Worm (Caenorhabditis elegans): ENCODE results near the gene galt-1.

galt-1 gene

ce11 chrV:5921761-5922160, 8.9 kb upstream of the galt-1 start:
- TF ChIP-seq ama-1 (optimal IDR thresholded peaks at IDR 0.05) (no peak), ztf-4 (tag; optimal IDR thresholded peaks at IDR 0.05) (no peak), nhr-12 (tag; optimal IDR thresholded peaks at IDR 0.05) (no peak), nhr-11 (tag; optimal IDR thresholded peaks at IDR 0.05) (peak; percentile 6), nhr-23 (tag; optimal IDR thresholded peaks at IDR 0.05) (no peak)

- TF ChIP-seq fkh-2 (tag; optimal IDR thresholded peaks at IDR 0.05) (no peak), egl-27 (tag; optimal IDR thresholded peaks at IDR 0.05) (no peak), snpc-4 (tag; optimal IDR thresholded peaks at IDR 0.05) (no peak), tbx-2 (tag; optimal IDR thresholded peaks at IDR 0.05) (no peak), nhr-25 (tag; optimal IDR thresholded peaks at IDR 0.05) (no peak), elt-3 (tag; optimal IDR thresholded peaks at IDR 0.05) (no peak), mdl-1 (tag; optimal IDR thresholded peaks at IDR 0.05) (no peak), nhr-11 (tag; optimal IDR thresholded peaks at IDR 0.05) (no peak), fos-1 (tag; optimal IDR thresholded peaks at IDR 0.05) (no peak), ceh-16 (tag; optimal IDR thresholded peaks at IDR 0.05) (no peak)
These were observed 8.5 kb upstream of the galt-1 start, which contains the start of gene srsx-18 for ce11 chrV:5922236-5922635. Gene srsx-18, plus strand, starts transcription at chrV:5922536.

- TF ChIP-seq hmg-11 (tag; optimal IDR thresholded peaks at IDR 0.05) = no peak
- TF ChIP-seq tbx-2 (tag; optimal IDR thresholded peaks at IDR 0.05) = no peak
- TF ChIP-seq nhr-67 (tag; optimal IDR thresholded peaks at IDR 0.05) = no peak
- no peak for TF ChIP-seq nhr-23 (tag; optimal IDR thresholded peaks at IDR 0.05)
- TF ChIP-seq elt-1 (tag; optimal IDR thresholded peaks at IDR 0.05) = no peak
- TF ChIP-seq eor-1 (tag; optimal IDR thresholded peaks at IDR 0.05) = no peak
- no peak for TF ChIP-seq elt-3 (tag; optimal IDR thresholded peaks at IDR 0.05)
- TF ChIP-seq ZK546.5 (tag; optimal IDR thresholded peaks at IDR 0.05) = no peak
- TF ChIP-seq ceh-9 (tag; optimal IDR thresholded peaks at IDR 0.05) = no peak
- TF ChIP-seq nhr-25 (tag; optimal IDR thresholded peaks at IDR 0.05) = no peak
- no peak for TF ChIP-seq mdl-1 (tag; optimal IDR thresholded peaks at IDR 0.05)
- no peak for TF ChIP-seq pha-4 (tag; optimal IDR thresholded peaks at IDR 0.05)
- TF ChIP-seq ceh-28 (tag; optimal IDR thresholded peaks at IDR 0.05) = no peak
- TF ChIP-seq egl-5 (tag; optimal IDR thresholded peaks at IDR 0.05) = no peak
- TF ChIP-seq ceh-16 (tag; optimal IDR thresholded peaks at IDR 0.05) = no peak
- no peak for TF ChIP-seq mml-1 (tag; optimal IDR thresholded peaks at IDR 0.05)
These were observed 3.4 kb upstream of the galt-1 start, which contains the start of gene srsx-17 for ce11 chrV:5927347-5927746. Gene srsx-17, plus strand, starts transcription at chrV:5927647.

ce11 chrV:5928006-5928405, 2.7 kb upstream of the galt-1 start:
- no peak for TF ChIP-seq fkh-10 (GFP tag; optimal IDR thresholded peaks at IDR 0.05)
- TF ChIP-seq elt-3 (tag; optimal IDR thresholded peaks at IDR 0.05) = no peak
- TF ChIP-seq jun-1 (tag; optimal IDR thresholded peaks at IDR 0.05) = no peak
- TF ChIP-seq nhr-23 (tag; optimal IDR thresholded peaks at IDR 0.05) = no peak
- TF ChIP-seq nhr-237 (tag; optimal IDR thresholded peaks at IDR 0.05) = no peak
- TF ChIP-seq lin-15B (tag; optimal IDR thresholded peaks at IDR 0.05) = no peak
- no peak for TF ChIP-seq nfya-1 (tag; optimal IDR thresholded peaks at IDR 0.05; ENCODE audit: insufficient read depth)
- no peak for TF ChIP-seq hmg-11 (tag; optimal IDR thresholded peaks at IDR 0.05)
- TF ChIP-seq lsy-12 (tag; optimal IDR thresholded peaks at IDR 0.05) = no peak

- TF ChIP-seq lin-39 (tag; optimal IDR thresholded peaks at IDR 0.05) (no peak), ztf-4 (tag; optimal IDR thresholded peaks at IDR 0.05) (no peak), ceh-9 (tag; optimal IDR thresholded peaks at IDR 0.05) (no peak), lsy-12 (tag; optimal IDR thresholded peaks at IDR 0.05) (no peak), skn-1 (tag; optimal IDR thresholded peaks at IDR 0.05) (no peak), egl-27 (tag; optimal IDR thresholded peaks at IDR 0.05) (no peak), ama-1 (optimal IDR thresholded peaks at IDR 0.05) (no peak), lin-15B (tag; optimal IDR thresholded peaks at IDR 0.05) (no peak), fos-1 (tag; optimal IDR thresholded peaks at IDR 0.05) (no peak), nhr-12 (tag; optimal IDR thresholded peaks at IDR 0.05) (no peak), ceh-16 (tag; optimal IDR thresholded peaks at IDR 0.05) (no peak), elt-1 (tag; optimal IDR thresholded peaks at IDR 0.05) (no peak), nhr-76 (tag; optimal IDR thresholded peaks at IDR 0.05) (no peak), eor-1 (tag; optimal IDR thresholded peaks at IDR 0.05) (no peak), sea-2 (GFP tag; optimal IDR thresholded peaks at IDR 0.05) (no peak), ceh-82 (tag; optimal IDR thresholded peaks at IDR 0.05) (no peak), mml-1 (tag; optimal IDR thresholded peaks at IDR 0.05) (no peak), nhr-23 (tag; optimal IDR thresholded peaks at IDR 0.05) (no peak), nhr-11 (tag; optimal IDR thresholded peaks at IDR 0.05) (no peak), elt-2 (tag; optimal IDR thresholded peaks at IDR 0.05) (no peak)
These were observed 6.0 kb downstream of the galt-1 start, which contains the start of the genes M03F8.5 and M03F8.7 for ce11 chrV:5936691-5937090. Gene M03F8.5, minus strand, starts transcription at chrV:5936791. Gene M03F8.7, plus strand, starts transcription at chrV:5936939.
